Fruit fly (Drosophila melanogaster) whole organism, embryonic: Measurements from ENCODE around the gene Prx5.
A peak's percentile ranks its signal among the peaks of the same experiment; 100 is the strongest.

Source experiments
- Antp ChIP-seq: fragments of 200-800 bp; sonication (Bioruptor generic); optimal IDR thresholded peaks from 3 replicates; lab custom pipeline; 2016; ENCODE audit warnings: missing biosample characterization, missing genetic modification characterization
- CG10654 ChIP-seq: fragments of 200-800 bp; sonication (Bioruptor generic); optimal IDR thresholded peaks from 2 replicates; lab custom pipeline; 2016; ENCODE audit warnings: missing biosample characterization, missing genetic modification characterization
- CG12744 ChIP-seq: fragments of 200-800 bp; sonication (Bioruptor generic); optimal IDR thresholded peaks from 2 replicates; lab custom pipeline; 2016; ENCODE audit warnings: missing biosample characterization, missing genetic modification characterization
- CG12942 ChIP-seq: fragments of 200-800 bp; sonication (Bioruptor generic); optimal IDR thresholded peaks from 3 replicates; lab custom pipeline; 2016; ENCODE audit warnings: missing biosample characterization, missing genetic modification characterization
- CG1602 ChIP-seq: fragments of 200-800 bp; sonication (Bioruptor generic); optimal IDR thresholded peaks from 3 replicates; lab custom pipeline; 2016; ENCODE audit warnings: missing biosample characterization, missing genetic modification characterization
- CG1603 ChIP-seq: fragments of 200-800 bp; sonication (Bioruptor generic); optimal IDR thresholded peaks from 2 replicates; lab custom pipeline; 2019; ENCODE audit warnings: missing biosample characterization, mild to moderate bottlenecking, missing genetic modification characterization, moderate library complexity
- CG2129 ChIP-seq: fragments of 200-800 bp; sonication (Bioruptor generic); IDR thresholded peaks from 2 replicates; pipeline ENCODE4 v1.3.6; 2022; ENCODE audit warnings: missing biosample characterization, missing genetic modification characterization; ENCODE audit not compliant: partially characterized antibody
- CG2199 ChIP-seq: fragments of 200-800 bp; sonication (Bioruptor generic); IDR thresholded peaks from 3 replicates; pipeline ENCODE4 v1.3.6; 2022; ENCODE audit warnings: missing biosample characterization, missing genetic modification characterization
- CG2889 ChIP-seq: fragments of 200-800 bp; sonication (Bioruptor generic); IDR thresholded peaks from 3 replicates; pipeline ENCODE4 v1.3.6; 2022; ENCODE audit warnings: missing biosample characterization, missing genetic modification characterization
- CG31224 ChIP-seq: fragments of 200-800 bp; sonication (Bioruptor generic); IDR thresholded peaks from 2 replicates; pipeline ENCODE4 v1.3.6; 2022; ENCODE audit warnings: missing biosample characterization, missing genetic modification characterization
- CG3407 ChIP-seq: fragments of 200-800 bp; sonication (Bioruptor generic); optimal IDR thresholded peaks from 2 replicates; lab custom pipeline; 2018; ENCODE audit warnings: missing biosample characterization, mild to moderate bottlenecking, missing genetic modification characterization
- CG4404 ChIP-seq: fragments of 200-800 bp; sonication (Bioruptor generic); IDR thresholded peaks from 2 replicates; pipeline ENCODE4 v1.3.6; 2022; ENCODE audit warnings: missing biosample characterization, missing genetic modification characterization
- CG4424 ChIP-seq: fragments of 200-800 bp; sonication (Bioruptor generic); optimal IDR thresholded peaks from 3 replicates; lab custom pipeline; 2016; ENCODE audit warnings: missing biosample characterization, missing genetic modification characterization
- CG4617 ChIP-seq: fragments of 200-800 bp; sonication (Bioruptor generic); optimal IDR thresholded peaks from 3 replicates; lab custom pipeline; 2016; ENCODE audit warnings: missing biosample characterization, missing genetic modification characterization, borderline replicate concordance
- CG4820 ChIP-seq: fragments of 200-800 bp; sonication (Bioruptor generic); optimal IDR thresholded peaks from 3 replicates; lab custom pipeline; 2016; ENCODE audit warnings: missing biosample characterization, missing genetic modification characterization
- CG6272 ChIP-seq: fragments of 200-800 bp; sonication (Bioruptor generic); IDR thresholded peaks from 2 replicates; pipeline ENCODE4 v1.3.6; 2022; ENCODE audit warnings: missing biosample characterization, missing genetic modification characterization
- CG8944 ChIP-seq: fragments of 200-800 bp; sonication (Bioruptor generic); optimal IDR thresholded peaks from 3 replicates; lab custom pipeline; 2016; ENCODE audit warnings: missing biosample characterization, missing genetic modification characterization
- Dad ChIP-seq: fragments of 200-800 bp; sonication (Bioruptor generic); optimal IDR thresholded peaks from 3 replicates; lab custom pipeline; 2016; ENCODE audit warnings: missing biosample characterization, missing genetic modification characterization
- Dll ChIP-seq: fragments of 200-800 bp; sonication (Bioruptor generic); IDR thresholded peaks from 4 replicates; pipeline ENCODE4 v1.3.6; 2022; ENCODE audit warnings: missing biosample characterization, missing genetic modification characterization; ENCODE audit not compliant: partially characterized antibody
- Drgx ChIP-seq: fragments of 200-800 bp; sonication (Bioruptor generic); IDR thresholded peaks from 2 replicates; pipeline ENCODE4 v1.3.6; 2022; ENCODE audit warnings: missing biosample characterization, missing genetic modification characterization
- MBD-R2 ChIP-seq: fragments of 200-800 bp; sonication (Bioruptor generic); IDR thresholded peaks from 2 replicates; pipeline ENCODE4 v1.3.6; 2022; ENCODE audit warnings: missing biosample characterization, missing genetic modification characterization
- Med ChIP-seq: fragments of 200-800 bp; sonication (Bioruptor generic); peaks from one replicate; lab custom pipeline; 2016; ENCODE audit warnings: missing biosample characterization, missing genetic modification characterization, mild to moderate bottlenecking, inconsistent platforms, moderate library complexity
- Meics ChIP-seq: fragments of 200-800 bp; sonication (Bioruptor generic); optimal IDR thresholded peaks from 2 replicates; lab custom pipeline; 2017; ENCODE audit warnings: missing biosample characterization, mild to moderate bottlenecking, missing genetic modification characterization
- NFAT ChIP-seq: fragments of 200-800 bp; sonication (Bioruptor generic); IDR thresholded peaks from 2 replicates; pipeline ENCODE4 v1.3.6; 2022; ENCODE audit warnings: missing biosample characterization, missing genetic modification characterization
- Oli ChIP-seq: fragments of 200-800 bp; sonication (Bioruptor generic); optimal IDR thresholded peaks from 2 replicates; lab custom pipeline; 2018; ENCODE audit warnings: missing biosample characterization, mild to moderate bottlenecking, missing genetic modification characterization, moderate library complexity
- Poxn ChIP-seq: fragments of 200-800 bp; sonication (Bioruptor generic); IDR thresholded peaks from 2 replicates; pipeline ENCODE4 v1.3.6; 2022; ENCODE audit warnings: missing biosample characterization, missing genetic modification characterization
- Scr ChIP-seq: fragments of 200-800 bp; sonication (Bioruptor generic); IDR thresholded peaks from 2 replicates; pipeline ENCODE4 v1.3.6; 2022; ENCODE audit warnings: missing biosample characterization, missing genetic modification characterization; ENCODE audit not compliant: partially characterized antibody
- Six4 ChIP-seq: fragments of 200-800 bp; sonication (Bioruptor generic); optimal IDR thresholded peaks from 2 replicates; lab custom pipeline; 2016; ENCODE audit warnings: missing biosample characterization, missing genetic modification characterization
- Sox102F ChIP-seq: fragments of 200-800 bp; sonication (Bioruptor generic); optimal IDR thresholded peaks from 2 replicates; lab custom pipeline; 2018; ENCODE audit warnings: missing biosample characterization, mild to moderate bottlenecking, missing genetic modification characterization, moderate library complexity
- Usf ChIP-seq: fragments of 200-800 bp; sonication (Bioruptor generic); optimal IDR thresholded peaks from 2 replicates; lab custom pipeline; 2017; ENCODE audit warnings: missing genotype, missing biosample characterization, missing genetic modification characterization
- amos ChIP-seq: fragments of 200-800 bp; sonication (Bioruptor generic); IDR thresholded peaks from 2 replicates; pipeline ENCODE4 v1.3.6; 2022; ENCODE audit warnings: missing biosample characterization, missing genetic modification characterization; ENCODE audit not compliant: partially characterized antibody
- croc ChIP-seq: fragments of 200-800 bp; sonication (Bioruptor generic); conservative IDR thresholded peaks from 3 replicates; pipeline ENCODE4 v1.3.6; 2022; ENCODE audit warnings: missing biosample characterization, missing genetic modification characterization
- cwo ChIP-seq: fragments of 200-800 bp; sonication (Bioruptor generic); optimal IDR thresholded peaks from 3 replicates; lab custom pipeline; 2017; ENCODE audit warnings: missing biosample characterization, missing genetic modification characterization, mild to moderate bottlenecking, moderate library complexity, missing genetic modification reagents
- da ChIP-seq: fragments of 200-800 bp; sonication (Bioruptor generic); optimal IDR thresholded peaks from 2 replicates; lab custom pipeline; 2016; ENCODE audit warnings: missing biosample characterization, missing genetic modification characterization
- dpn ChIP-seq, 2 experiments: fragments of 200-800 bp; sonication (Bioruptor generic); optimal IDR thresholded peaks; 3 replicates each; lab custom pipeline; 2016; ENCODE audit warnings: missing biosample characterization in 2 of 2, missing genetic modification characterization in 2 of 2
- exex ChIP-seq: fragments of 200-800 bp; sonication (Bioruptor generic); optimal IDR thresholded peaks from 4 replicates; lab custom pipeline; 2018; ENCODE audit warnings: missing biosample characterization, mild to moderate bottlenecking, missing genetic modification characterization, moderate library complexity
- fd64A ChIP-seq: fragments of 200-800 bp; sonication (Bioruptor generic); optimal IDR thresholded peaks from 3 replicates; lab custom pipeline; 2018; ENCODE audit warnings: missing biosample characterization, mild to moderate bottlenecking, missing genetic modification characterization
- ham ChIP-seq: fragments of 200-800 bp; sonication (Bioruptor generic); IDR thresholded peaks from 2 replicates; pipeline ENCODE4 v1.3.6; 2022; ENCODE audit warnings: missing biosample characterization, missing genetic modification characterization
- hb ChIP-seq: fragments of 200-800 bp; sonication (Bioruptor generic); IDR thresholded peaks from 3 replicates; pipeline ENCODE4 v1.3.6; 2022; ENCODE audit warnings: missing biosample characterization, missing genetic modification characterization; ENCODE audit not compliant: partially characterized antibody
- kay ChIP-seq: fragments of 200-800 bp; sonication (Bioruptor generic); optimal IDR thresholded peaks from 2 replicates; lab custom pipeline; 2016; ENCODE audit warnings: missing biosample characterization, missing genetic modification characterization
- lbe ChIP-seq: fragments of 200-800 bp; sonication (Bioruptor generic); optimal IDR thresholded peaks from 2 replicates; lab custom pipeline; 2016; ENCODE audit warnings: missing biosample characterization, mild to moderate bottlenecking, missing genetic modification characterization
- mam ChIP-seq: fragments of 200-800 bp; sonication (Bioruptor generic); optimal IDR thresholded peaks from 3 replicates; lab custom pipeline; 2016; ENCODE audit warnings: missing biosample characterization, missing genetic modification characterization
- nmo ChIP-seq: fragments of 200-800 bp; sonication (Bioruptor generic); optimal IDR thresholded peaks from 2 replicates; lab custom pipeline; 2018; ENCODE audit warnings: missing biosample characterization, mild to moderate bottlenecking, missing genetic modification characterization, moderate library complexity
- p53 ChIP-seq: fragments of 200-800 bp; sonication (Bioruptor generic); optimal IDR thresholded peaks from 2 replicates; lab custom pipeline; 2016; ENCODE audit warnings: missing biosample characterization, missing genetic modification characterization
- run ChIP-seq: fragments of 200-800 bp; sonication (Bioruptor generic); optimal IDR thresholded peaks from 3 replicates; lab custom pipeline; 2018; ENCODE audit warnings: missing biosample characterization, mild to moderate bottlenecking, missing genetic modification characterization
- sc ChIP-seq, 3 experiments: fragments of >200 bp in 2 of 3; fragments of 200-800 bp in 1 of 3; sonication (Bioruptor generic) in 1 of 3; optimal IDR thresholded peaks; 2 replicates in 2 of 3; 3 replicates in 1 of 3; lab custom pipeline; 2017; ENCODE audit warnings: mild to moderate bottlenecking in 1 of 3, missing biosample characterization in 1 of 3, missing genetic modification characterization in 1 of 3, missing genetic modification reagents in 1 of 3
- slp2 ChIP-seq: fragments of 200-800 bp; sonication (Bioruptor generic); optimal IDR thresholded peaks from 2 replicates; lab custom pipeline; 2016; ENCODE audit warnings: missing biosample characterization, missing genetic modification characterization
- tna ChIP-seq: fragments of 200-800 bp; sonication (Bioruptor generic); IDR thresholded peaks from 2 replicates; pipeline ENCODE4 v1.3.6; 2022; ENCODE audit warnings: missing biosample characterization, missing genetic modification characterization; ENCODE audit not compliant: partially characterized antibody
- trh ChIP-seq: fragments of 200-800 bp; sonication (Bioruptor generic); optimal IDR thresholded peaks from 2 replicates; lab custom pipeline; 2016; ENCODE audit warnings: missing biosample characterization, missing genetic modification characterization
- unc-4 ChIP-seq: fragments of 200-800 bp; sonication (Bioruptor generic); IDR thresholded peaks from 2 replicates; pipeline ENCODE4 v1.3.6; 2022; ENCODE audit warnings: missing biosample characterization, missing genetic modification characterization; ENCODE audit not compliant: partially characterized antibody
- wek ChIP-seq: fragments of 200-800 bp; sonication (Bioruptor generic); optimal IDR thresholded peaks from 3 replicates; lab custom pipeline; 2018; ENCODE audit warnings: missing biosample characterization, mild to moderate bottlenecking, missing genetic modification characterization, moderate library complexity

The Prx5 gene

dm6 chr3R:18215300-18215699, 48.2 kb upstream of the Prx5 start (continued):
- TF ChIP-seq CG1602 (GFP tag; lab: Kevin White, UChicago) (no peak), Poxn (no peak), CG12744 (GFP tag; lab: Kevin White, UChicago) (no peak), Drgx (no peak), Med (GFP tag; lab: Kevin White, UChicago) (peak; percentile 93), p53 (no peak), Scr (GFP tag; lab: Robert Waterston, UW) (peak; percentile 79), CG4424 (GFP tag; lab: Kevin White, UChicago) (peak; percentile 37), Usf (GFP tag; lab: Kevin White, UChicago) (no peak), kay (no peak), sc (optimal IDR thresholded peaks at IDR 0.05; lab: Kevin White, UChicago) (no peak), sc (GFP tag; optimal IDR thresholded peaks at IDR 0.05; lab: Kevin White, UChicago) (no peak), fd64A (GFP tag; lab: Kevin White, UChicago) (no peak), amos (GFP tag; lab: Robert Waterston, UW) (peak; percentile 70), CG3407 (GFP tag; lab: Kevin White, UChicago) (no peak), CG2199 (GFP tag; lab: Robert Waterston, UW) (no peak), cwo (GFP tag; lab: Kevin White, UChicago) (no peak), tna (GFP tag; lab: Robert Waterston, UW) (peak; percentile 14; the same call in 1 of the 2 replicates), MBD-R2 (GFP tag; lab: Robert Waterston, UW) (peak; percentile 57), nmo (GFP tag; lab: Kevin White, UChicago) (peak; percentile 4), CG2129 (GFP tag; lab: Robert Waterston, UW) (peak; percentile 47), CG1603 (tag; lab: Kevin White, UChicago) (peak; percentile 31), run (tag; lab: Kevin White, UChicago) (no peak), Antp (GFP tag; lab: Kevin White, UChicago) (no peak), slp2 (no peak), Dll (GFP tag; lab: Robert Waterston, UW) (peak; percentile 86), trh (no peak), CG6272 (GFP tag; lab: Robert Waterston, UW) (no peak), Dad (GFP tag; lab: Kevin White, UChicago) (no peak), Sox102F (peak; percentile 40), exex (tag; lab: Kevin White, UChicago) (no peak), Meics (GFP tag; lab: Kevin White, UChicago) (peak; percentile 24), wek (no peak), CG10654 (GFP tag; lab: Kevin White, UChicago) (peak; percentile 9), dpn (GFP tag; optimal IDR thresholded peaks at IDR 0.05; lab: Kevin White, UChicago) (peak; percentile 47 to 50), unc-4 (GFP tag; lab: Robert Waterston, UW) (peak; percentile 87), Oli (tag; lab: Kevin White, UChicago) (no peak), CG8944 (no peak), CG4404 (GFP tag; lab: Robert Waterston, UW) (no peak), CG2889 (no peak), ham (GFP tag; lab: Robert Waterston, UW) (no peak), lbe (GFP tag; lab: Kevin White, UChicago) (no peak), CG4617 (GFP tag; lab: Kevin White, UChicago) (no peak), da (GFP tag; lab: Kevin White, UChicago) (no peak), mam (peak; percentile 52), NFAT (GFP tag; lab: Robert Waterston, UW) (peak; percentile 39; the same call in 1 of the 2 replicates), croc (GFP tag; lab: Robert Waterston, UW) (no peak), CG4820 (GFP tag; lab: Kevin White, UChicago) (no peak), CG31224 (no peak), hb (GFP tag; lab: Robert Waterston, UW) (no peak; the same call in 1 of the 3 replicates), Six4 (GFP tag; lab: Kevin White, UChicago) (no peak), CG12942 (peak; percentile 6)
